Worm (Caenorhabditis elegans) whole organism, late embryonic: ENCODE measurements around the gene C35D10.10.
A peak's percentile ranks its signal among the peaks of the same experiment; 100 is the strongest.

Source experiments
- C08G9.2 ChIP-seq: sonication (generic microtip); optimal IDR thresholded peaks from 2 replicates; lab custom pipeline; 2016; ENCODE audit warnings: mild to moderate bottlenecking, missing genetic modification characterization, moderate library complexity, missing compliant biosample characterization
- F13H6.1 ChIP-seq: sonication (generic microtip); optimal IDR thresholded peaks from 2 replicates; lab custom pipeline; 2016; ENCODE audit warnings: missing genetic modification characterization, missing compliant biosample characterization
- K02D7.2 ChIP-seq: sonication (generic microtip); optimal IDR thresholded peaks from 2 replicates; lab custom pipeline; 2017; ENCODE audit warnings: mild to moderate bottlenecking, missing genetic modification characterization, missing compliant biosample characterization
- T23F11.4 ChIP-seq: fragments of 200-800 bp; sonication (Bioruptor generic); optimal IDR thresholded peaks from 2 replicates; lab custom pipeline; 2018; ENCODE audit warnings: mild to moderate bottlenecking, missing genetic modification characterization, missing compliant biosample characterization
- ahr-1 ChIP-seq: sonication (generic microtip); optimal IDR thresholded peaks from 2 replicates; lab custom pipeline; 2016; ENCODE audit warnings: missing genetic modification characterization, missing compliant biosample characterization
- ama-1 ChIP-seq: fragments of 150-350 bp; optimal IDR thresholded peaks from 2 replicates; lab custom pipeline; 2014
- ceh-14 ChIP-seq: sonication (generic microtip); optimal IDR thresholded peaks from 2 replicates; lab custom pipeline; 2016; ENCODE audit warnings: missing genotype, missing genetic modification characterization, missing compliant biosample characterization
- ceh-18 ChIP-seq: sonication (generic microtip); optimal IDR thresholded peaks from 2 replicates; lab custom pipeline; 2016; ENCODE audit warnings: missing genetic modification characterization, missing compliant biosample characterization
- ceh-19 ChIP-seq: fragments of 200-800 bp; sonication (Bioruptor generic); optimal IDR thresholded peaks from 2 replicates; lab custom pipeline; 2018; ENCODE audit warnings: mild to moderate bottlenecking, missing genetic modification characterization, missing compliant biosample characterization
- ceh-2 ChIP-seq: sonication (generic microtip); optimal IDR thresholded peaks from 2 replicates; lab custom pipeline; 2016; ENCODE audit warnings: missing genotype, missing genetic modification characterization, missing compliant biosample characterization
- ceh-22 ChIP-seq: sonication (generic microtip); optimal IDR thresholded peaks from 2 replicates; lab custom pipeline; 2017; ENCODE audit warnings: missing biosample characterization, missing genetic modification characterization
- ceh-24 ChIP-seq: sonication (generic microtip); optimal IDR thresholded peaks from 2 replicates; lab custom pipeline; 2016; ENCODE audit warnings: mild to moderate bottlenecking, missing genetic modification characterization, missing compliant biosample characterization
- ceh-30 ChIP-seq: fragments of 150-350 bp; optimal IDR thresholded peaks from 2 replicates; lab custom pipeline; 2014; ENCODE audit warnings: missing biosample characterization, missing genetic modification characterization
- ceh-31 ChIP-seq: sonication (generic microtip); optimal IDR thresholded peaks from 2 replicates; lab custom pipeline; 2016; ENCODE audit warnings: missing genetic modification characterization, missing compliant biosample characterization
- ceh-34 ChIP-seq: sonication (generic microtip); optimal IDR thresholded peaks from 2 replicates; lab custom pipeline; 2016; ENCODE audit warnings: mild to moderate bottlenecking, missing genetic modification characterization, missing compliant biosample characterization
- ceh-48 ChIP-seq: sonication (generic microtip); optimal IDR thresholded peaks from 2 replicates; lab custom pipeline; 2016; ENCODE audit warnings: missing genetic modification characterization, inconsistent platforms, missing compliant biosample characterization
- dmd-4 ChIP-seq: sonication (generic microtip); optimal IDR thresholded peaks from 2 replicates; lab custom pipeline; 2016; ENCODE audit warnings: borderline replicate concordance, missing genetic modification characterization, missing compliant biosample characterization
- dve-1 ChIP-seq: sonication (generic microtip); optimal IDR thresholded peaks from 2 replicates; lab custom pipeline; 2017; ENCODE audit warnings: antibody characterized with exemption, mild to moderate bottlenecking, missing genetic modification characterization, missing compliant biosample characterization
- elt-2 ChIP-seq: sonication (generic microtip); optimal IDR thresholded peaks from 2 replicates; lab custom pipeline; 2016; ENCODE audit warnings: missing genetic modification reagents, missing genetic modification characterization, missing compliant biosample characterization
- ets-4 ChIP-seq: sonication (generic microtip); optimal IDR thresholded peaks from 2 replicates; lab custom pipeline; 2016; ENCODE audit warnings: missing genetic modification characterization, missing compliant biosample characterization
- eyg-1 ChIP-seq: sonication (generic microtip); optimal IDR thresholded peaks from 2 replicates; lab custom pipeline; 2016; ENCODE audit warnings: missing genotype, missing genetic modification characterization, missing compliant biosample characterization
- fax-1 ChIP-seq: sonication (generic microtip); optimal IDR thresholded peaks from 2 replicates; lab custom pipeline; 2016; ENCODE audit warnings: missing genotype, missing genetic modification characterization, missing compliant biosample characterization
- fkh-10 ChIP-seq: fragments of 150-350 bp; optimal IDR thresholded peaks from 2 replicates; lab custom pipeline; 2014; ENCODE audit warnings: missing biosample characterization, missing genetic modification reagents, missing genetic modification characterization
- fkh-6 ChIP-seq: sonication (generic microtip); optimal IDR thresholded peaks from 2 replicates; lab custom pipeline; 2016; ENCODE audit warnings: missing genetic modification characterization, missing compliant biosample characterization
- hlh-13 ChIP-seq: fragments of 200-800 bp; sonication (Bioruptor generic); optimal IDR thresholded peaks from 2 replicates; lab custom pipeline; 2018; ENCODE audit warnings: mild to moderate bottlenecking, missing genetic modification characterization, missing compliant biosample characterization
- hlh-8 ChIP-seq: sonication (generic microtip); optimal IDR thresholded peaks from 2 replicates; lab custom pipeline; 2016; ENCODE audit warnings: missing genotype, missing genetic modification characterization, missing compliant biosample characterization
- lim-6 ChIP-seq: sonication (generic microtip); optimal IDR thresholded peaks from 2 replicates; lab custom pipeline; 2016; ENCODE audit warnings: missing genetic modification characterization, missing compliant biosample characterization
- madf-2 ChIP-seq: sonication (generic microtip); optimal IDR thresholded peaks from 2 replicates; lab custom pipeline; 2017; ENCODE audit warnings: missing genetic modification characterization, missing compliant biosample characterization
- mec-3 ChIP-seq: sonication (generic microtip); optimal IDR thresholded peaks from 2 replicates; lab custom pipeline; 2016; ENCODE audit warnings: borderline replicate concordance, missing genetic modification characterization, missing compliant biosample characterization
- npax-4 ChIP-seq: sonication (generic microtip); optimal IDR thresholded peaks from 2 replicates; lab custom pipeline; 2016; ENCODE audit warnings: missing genetic modification characterization, missing compliant biosample characterization
- odd-2 ChIP-seq: sonication (generic microtip); optimal IDR thresholded peaks from 2 replicates; lab custom pipeline; 2017; ENCODE audit warnings: antibody characterized with exemption, mild to moderate bottlenecking, missing genetic modification characterization, missing compliant biosample characterization
- pax-1 ChIP-seq: fragments of 150-350 bp; optimal IDR thresholded peaks from 2 replicates; lab custom pipeline; 2014; ENCODE audit warnings: missing biosample characterization, missing genetic modification characterization
- pqm-1 ChIP-seq: sonication (generic microtip); optimal IDR thresholded peaks from 2 replicates; lab custom pipeline; 2016; ENCODE audit warnings: missing genetic modification characterization, missing compliant biosample characterization
- pros-1 ChIP-seq: fragments of 150-350 bp; optimal IDR thresholded peaks from 2 replicates; lab custom pipeline; 2014; ENCODE audit warnings: missing biosample characterization, missing genetic modification reagents, missing genetic modification characterization
- ref-2 ChIP-seq: sonication (generic microtip); optimal IDR thresholded peaks from 2 replicates; lab custom pipeline; 2016; ENCODE audit warnings: missing genetic modification characterization, missing compliant biosample characterization
- rnt-1 ChIP-seq: sonication (generic microtip); optimal IDR thresholded peaks from 2 replicates; lab custom pipeline; 2016; ENCODE audit warnings: missing genetic modification characterization, missing compliant biosample characterization
- sdc-2 ChIP-seq: sonication (generic microtip); optimal IDR thresholded peaks from 2 replicates; lab custom pipeline; 2016; ENCODE audit warnings: missing genotype, missing genetic modification characterization, missing compliant biosample characterization
- sox-2 ChIP-seq: fragments of 200-800 bp; sonication (Bioruptor generic); IDR thresholded peaks from 2 replicates; pipeline ENCODE4 v1.3.6; 2022; ENCODE audit warnings: missing genetic modification reagents, missing genetic modification characterization, missing compliant biosample characterization
- syd-9 ChIP-seq: sonication (generic microtip); optimal IDR thresholded peaks from 2 replicates; lab custom pipeline; 2016; ENCODE audit warnings: mild to moderate bottlenecking, missing genetic modification characterization, moderate library complexity, missing compliant biosample characterization
- tbx-2 ChIP-seq: sonication (generic microtip); optimal IDR thresholded peaks from 2 replicates; lab custom pipeline; 2016; ENCODE audit warnings: missing genetic modification characterization, missing compliant biosample characterization
- tbx-7 ChIP-seq: sonication (generic microtip); optimal IDR thresholded peaks from 2 replicates; lab custom pipeline; 2016; ENCODE audit warnings: missing genotype, missing genetic modification characterization, missing compliant biosample characterization
- ttx-3 ChIP-seq: sonication (generic microtip); optimal IDR thresholded peaks from 2 replicates; lab custom pipeline; 2016; ENCODE audit warnings: missing genetic modification reagents, missing genetic modification characterization, missing compliant biosample characterization
- unc-3 ChIP-seq, 2 experiments: fragments of 200-800 bp in 1 of 2; sonication (Bioruptor generic) in 1 of 2; sonication (generic microtip) in 1 of 2; conservative IDR thresholded peaks in 1 of 2; optimal IDR thresholded peaks in 1 of 2; 2 replicates each; pipeline versions ENCODE4 v1.3.6 to Lab custom; 2016 to 2022; ENCODE audit warnings: missing compliant biosample characterization in 2 of 2, missing genetic modification characterization in 2 of 2, missing genetic modification reagents in 1 of 2
- unc-42 ChIP-seq: sonication (generic microtip); optimal IDR thresholded peaks from 2 replicates; lab custom pipeline; 2016; ENCODE audit warnings: missing genotype, missing genetic modification characterization, missing compliant biosample characterization
- unc-86 ChIP-seq: sonication (generic microtip); optimal IDR thresholded peaks from 2 replicates; lab custom pipeline; 2016; ENCODE audit warnings: missing genetic modification characterization, missing compliant biosample characterization
- zip-5 ChIP-seq: sonication (generic microtip); optimal IDR thresholded peaks from 2 replicates; lab custom pipeline; 2016; ENCODE audit warnings: missing genetic modification characterization, missing compliant biosample characterization
- ztf-16 ChIP-seq: sonication (generic microtip); optimal IDR thresholded peaks from 2 replicates; lab custom pipeline; 2017; ENCODE audit warnings: missing genetic modification characterization, missing compliant biosample characterization

C35D10.10 gene

DNA sequence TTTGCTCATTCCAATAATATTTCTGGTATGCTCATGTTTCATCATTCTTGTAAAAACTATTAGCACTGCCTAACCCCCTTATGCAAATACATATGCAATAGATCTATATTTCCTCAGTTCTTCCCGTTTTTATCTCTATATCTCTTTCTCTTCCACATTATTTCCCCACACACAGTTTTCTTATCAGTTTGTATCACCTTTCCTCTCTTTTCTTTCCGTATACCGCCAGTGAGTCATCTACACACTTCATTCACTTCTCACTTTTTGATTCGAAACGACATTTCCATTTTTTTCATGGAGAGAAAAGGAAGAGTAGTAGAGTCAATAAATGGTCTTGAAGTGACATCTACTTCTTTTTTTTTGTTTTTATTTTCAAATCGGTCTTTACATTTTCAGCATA is 44.8 kb upstream of the C35D10.10 start:
- TF ChIP-seq zip-5 (tag; lab: Kevin White, UChicago) (no peak), T23F11.4 (GFP tag; lab: Kevin White, UChicago) (no peak), elt-2 (tag; lab: Kevin White, UChicago) (peak; percentile 43), K02D7.2 (tag; lab: Kevin White, UChicago) (no peak)

DNA sequence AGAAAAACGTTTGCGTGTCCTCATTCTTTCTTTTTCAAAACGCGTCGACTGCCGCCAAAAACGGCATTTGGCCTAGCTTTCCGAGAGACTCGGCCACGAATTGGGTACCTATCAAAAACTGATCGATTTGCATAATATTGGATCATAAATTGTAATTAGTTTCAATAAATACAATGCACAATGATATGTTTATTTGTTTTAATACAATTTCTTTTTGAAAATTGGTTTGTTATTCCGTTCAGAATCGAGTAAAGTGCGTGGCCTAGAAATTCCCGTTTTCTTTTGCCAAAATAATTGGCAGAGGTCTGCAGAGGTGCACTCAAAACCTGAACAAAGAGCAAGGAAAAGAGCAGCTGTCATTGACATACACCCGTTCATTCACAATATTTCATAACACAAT is 43.8 kb upstream of the C35D10.10 start, which contains the start of gene F26F4.8:
TSS of gene F26F4.8 (minus strand) at position 69 of the 400 bp plus-strand sequence.
- TF ChIP-seq madf-2 (no peak), fkh-10 (GFP tag; lab: Kevin White, UChicago) (no peak), unc-3 (GFP tag; conservative IDR thresholded peaks at IDR 0.05; lab: Robert Waterston, UW) (no peak), unc-3 (tag; optimal IDR thresholded peaks at IDR 0.05; lab: Kevin White, UChicago) (no peak), ceh-14 (peak; percentile 14), fax-1 (tag; lab: Kevin White, UChicago) (peak; percentile 51), ztf-16 (tag; lab: Kevin White, UChicago) (peak; percentile 1), ceh-24 (tag; lab: Kevin White, UChicago) (no peak), ceh-30 (tag; lab: Kevin White, UChicago) (no peak), sdc-2 (tag; lab: Kevin White, UChicago) (peak; percentile 54), syd-9 (tag; lab: Kevin White, UChicago) (no peak), dmd-4 (tag; lab: Kevin White, UChicago) (no peak), unc-42 (tag; lab: Kevin White, UChicago) (peak; percentile 20), ceh-19 (GFP tag; lab: Kevin White, UChicago) (no peak), hlh-8 (tag; lab: Kevin White, UChicago) (peak; percentile 89), ets-4 (tag; lab: Kevin White, UChicago) (peak; percentile 88), npax-4 (tag; lab: Kevin White, UChicago) (no peak), ceh-34 (peak; percentile 15), odd-2 (tag; lab: Kevin White, UChicago) (no peak), C08G9.2 (tag; lab: Kevin White, UChicago) (peak; percentile 90), pax-1 (no peak), ceh-22 (tag; lab: Kevin White, UChicago) (no peak), pros-1 (no peak), ref-2 (tag; lab: Kevin White, UChicago) (peak; percentile 51), sox-2 (GFP tag; lab: Robert Waterston, UW) (no peak), pqm-1 (tag; lab: Kevin White, UChicago) (no peak), dve-1 (tag; lab: Kevin White, UChicago) (no peak), mec-3 (tag; lab: Kevin White, UChicago) (peak; percentile 79), ttx-3 (tag; lab: Kevin White, UChicago) (no peak), hlh-13 (GFP tag; lab: Kevin White, UChicago) (no peak), F13H6.1 (tag; lab: Kevin White, UChicago) (peak; percentile 37), zip-5 (tag; lab: Kevin White, UChicago) (peak; percentile 75), tbx-7 (tag; lab: Kevin White, UChicago) (peak; percentile 85), ceh-48 (tag; lab: Kevin White, UChicago) (no peak), ama-1 (no peak), ceh-31 (tag; lab: Kevin White, UChicago) (peak; percentile 92), lim-6 (peak; percentile 43), unc-86 (tag; lab: Kevin White, UChicago) (peak; percentile 10), rnt-1 (tag; lab: Kevin White, UChicago) (peak; percentile 46), eyg-1 (tag; lab: Kevin White, UChicago) (peak; percentile 7), K02D7.2 (tag; lab: Kevin White, UChicago) (no peak), elt-2 (tag; lab: Kevin White, UChicago) (peak; percentile 62), tbx-2 (tag; lab: Kevin White, UChicago) (peak; percentile 85), ahr-1 (tag; lab: Kevin White, UChicago) (peak; percentile 24), ceh-2 (tag; lab: Kevin White, UChicago) (peak; percentile 93), ceh-18 (peak; percentile 6), fkh-6 (tag; lab: Kevin White, UChicago) (peak; percentile 40)
